Worm (Caenorhabditis elegans): ENCODE measurements around the gene egrh-3.
"Not testable (repeated sequence)": the region's sequence is repeated elsewhere in the genome, so short reads cannot be mapped to it uniquely, and the experiment has no call there.

- TF ChIP-seq sea-2 (GFP tag; IDR thresholded peaks at IDR 0.05); F39B2.1 (GFP tag; IDR thresholded peaks at IDR 0.05); hlh-12 (tag; optimal IDR thresholded peaks at IDR 0.05); sdz-38 (tag; optimal IDR thresholded peaks at IDR 0.05); gei-17 (GFP tag; optimal IDR thresholded peaks at IDR 0.05); Y67H2A.10 (GFP tag; conservative IDR thresholded peaks at IDR 0.05); unc-130 (GFP tag; optimal IDR thresholded peaks at IDR 0.05); atf-7 (tag; optimal IDR thresholded peaks at IDR 0.05); rcor-1 (GFP tag; IDR thresholded peaks at IDR 0.05): not testable (repeated sequence)
Observed at ce11 chrIV:2668152-2668551, 20.4 kb downstream of the egrh-3 start.

All from whole organism, young adult.